Worm (Caenorhabditis elegans) whole organism, late embryonic: ENCODE results near the gene unc-51.

Source experiments
- Y22D7AL.16 ChIP-seq: sonication (generic microtip); optimal IDR thresholded peaks from 2 replicates; lab custom pipeline; 2016; ENCODE audit warnings: missing genetic modification characterization, missing compliant biosample characterization
- ahr-1 ChIP-seq: sonication (generic microtip); optimal IDR thresholded peaks from 2 replicates; lab custom pipeline; 2016; ENCODE audit warnings: missing genetic modification characterization, missing compliant biosample characterization
- ama-1 ChIP-seq: fragments of 150-350 bp; optimal IDR thresholded peaks from 2 replicates; lab custom pipeline; 2014
- nhr-11 ChIP-seq: fragments of 150-350 bp; optimal IDR thresholded peaks from 2 replicates; lab custom pipeline; 2014; ENCODE audit warnings: missing biosample characterization, missing genetic modification characterization
- pag-3 ChIP-seq: sonication (generic microtip); optimal IDR thresholded peaks from 2 replicates; lab custom pipeline; 2016; ENCODE audit warnings: missing compliant biosample characterization, missing genetic modification characterization, borderline replicate concordance
- pqm-1 ChIP-seq: sonication (generic microtip); optimal IDR thresholded peaks from 2 replicates; lab custom pipeline; 2016; ENCODE audit warnings: missing genetic modification characterization, missing compliant biosample characterization
- rnt-1 ChIP-seq: sonication (generic microtip); optimal IDR thresholded peaks from 2 replicates; lab custom pipeline; 2016; ENCODE audit warnings: missing genetic modification characterization, missing compliant biosample characterization
- sox-4 ChIP-seq: sonication (generic microtip); optimal IDR thresholded peaks from 2 replicates; lab custom pipeline; 2017; ENCODE audit warnings: mild to moderate bottlenecking, missing genetic modification characterization, inconsistent platforms, missing compliant biosample characterization

ce11 chrV:19955171-19955570 is 49.1 kb downstream of the unc-51 start, which contains the start of gene abhd-3.1:
- no peak for TF ChIP-seq ama-1 (lab: Kevin White, UChicago)
- TF ChIP-seq rnt-1 (tag; lab: Kevin White, UChicago) = no peak
- TF ChIP-seq ahr-1 = no peak
- TF ChIP-seq Y22D7AL.16 = no peak
- no peak for TF ChIP-seq pag-3 (tag; lab: Kevin White, UChicago)
- TF ChIP-seq pqm-1 (tag; lab: Kevin White, UChicago) = no peak
- no peak for TF ChIP-seq sox-4 (tag; lab: Kevin White, UChicago)
- TF ChIP-seq nhr-11 = no peak
